Fruit fly (Drosophila melanogaster): ENCODE measurements around the gene CG17375.

dm6 chr2L:6783395-6783794, 22.2 kb downstream of the CG17375 start:
- TF ChIP-seq ovo (GFP tag; optimal IDR thresholded peaks at IDR 0.05) (no peak), CG12768 (GFP tag; optimal IDR thresholded peaks at IDR 0.05) (no peak), CG1620 (GFP tag; optimal IDR thresholded peaks at IDR 0.05) (no peak), CG5204 (GFP tag; optimal IDR thresholded peaks at IDR 0.05) (no peak), Hr96 (GFP tag; optimal IDR thresholded peaks at IDR 0.05) (no peak), cnc (optimal IDR thresholded peaks at IDR 0.05) (no peak), CG14711 (tag; optimal IDR thresholded peaks at IDR 0.05) (no peak), toe (GFP tag; optimal IDR thresholded peaks at IDR 0.05) (no peak)

Measured in whole organism, adult.